Fruit fly (Drosophila melanogaster) S2 (cell line): ENCODE measurements around the gene Ldsdh1.

Source experiments
- CG8478 ChIP-seq: fragments of >200 bp; optimal IDR thresholded peaks from 2 replicates; lab custom pipeline; 2018
- CTCF ChIP-seq, 2 experiments: fragments of >200 bp; optimal IDR thresholded peaks; 2 replicates each; lab custom pipeline; 2018

dm6 chrX:8100826-8101079 is 19.3 kb upstream of the Ldsdh1 start:
- TF ChIP-seq CG8478 (lab: Kevin White, UChicago) (no peak), CTCF (optimal IDR thresholded peaks at IDR 0.05; lab: Kevin White, UChicago) (no peak)
